Worm (Caenorhabditis elegans) whole organism, early embryonic: ENCODE measurements around the gene dpy-7.

Source experiments
- B0310.2 ChIP-seq: sonication (generic microtip); optimal IDR thresholded peaks from 2 replicates; lab custom pipeline; 2016; ENCODE audit warnings: mild to moderate bottlenecking, missing genetic modification characterization, missing compliant biosample characterization
- F13C5.2 ChIP-seq: sonication (generic microtip); optimal IDR thresholded peaks from 2 replicates; lab custom pipeline; 2017; ENCODE audit warnings: mild to moderate bottlenecking, missing genetic modification characterization, inconsistent platforms, missing compliant biosample characterization
- aly-1 ChIP-seq: sonication (generic microtip); optimal IDR thresholded peaks from 2 replicates; lab custom pipeline; 2016; ENCODE audit warnings: missing genetic modification characterization, missing compliant biosample characterization
- ama-1 ChIP-seq: fragments of 150-350 bp; optimal IDR thresholded peaks from 2 replicates; lab custom pipeline; 2014
- ceh-13 ChIP-seq: fragments of 200-800 bp; sonication (Bioruptor generic); optimal IDR thresholded peaks from 2 replicates; lab custom pipeline; 2018; ENCODE audit warnings: mild to moderate bottlenecking, missing genetic modification characterization, missing compliant biosample characterization
- ceh-36 ChIP-seq: sonication (generic microtip); optimal IDR thresholded peaks from 2 replicates; lab custom pipeline; 2016; ENCODE audit warnings: missing genetic modification characterization, inconsistent platforms, missing compliant biosample characterization
- ets-7 ChIP-seq: sonication (generic microtip); optimal IDR thresholded peaks from 2 replicates; lab custom pipeline; 2016; ENCODE audit warnings: missing genotype, missing genetic modification characterization, missing compliant biosample characterization
- flt-1 ChIP-seq: fragments of 200-800 bp; sonication (Bioruptor generic); IDR thresholded peaks from 2 replicates; pipeline ENCODE4 v1.3.6; 2022; ENCODE audit warnings: missing genetic modification characterization, missing compliant biosample characterization
- hmbx-1 ChIP-seq: sonication (generic microtip); optimal IDR thresholded peaks from 2 replicates; lab custom pipeline; 2016; ENCODE audit warnings: mild to moderate bottlenecking, missing genetic modification characterization, missing compliant biosample characterization
- hmg-4 ChIP-seq: fragments of 200-800 bp; sonication (Bioruptor generic); optimal IDR thresholded peaks from 2 replicates; lab custom pipeline; 2018; ENCODE audit warnings: mild to moderate bottlenecking, missing genetic modification characterization, missing compliant biosample characterization
- hnd-1 ChIP-seq: sonication (generic microtip); optimal IDR thresholded peaks from 2 replicates; lab custom pipeline; 2016; ENCODE audit warnings: missing genetic modification characterization, missing compliant biosample characterization
- pes-1 ChIP-seq: fragments of 200-800 bp; sonication (Bioruptor generic); IDR thresholded peaks from 2 replicates; pipeline ENCODE4 v1.3.6; 2022; ENCODE audit warnings: missing genetic modification reagents, missing genetic modification characterization, missing compliant biosample characterization
- scrt-1 ChIP-seq: fragments of 200-800 bp; sonication (Bioruptor generic); IDR thresholded peaks from 2 replicates; pipeline ENCODE4 v1.3.6; 2022; ENCODE audit warnings: missing genetic modification characterization, missing compliant biosample characterization
- sea-1 ChIP-seq: fragments of 200-800 bp; sonication (Bioruptor generic); conservative IDR thresholded peaks from 2 replicates; pipeline ENCODE4 v1.3.6; 2022; ENCODE audit warnings: missing genetic modification characterization, missing compliant biosample characterization
- tbx-11 ChIP-seq: fragments of 200-800 bp; sonication (Bioruptor generic); IDR thresholded peaks from 2 replicates; pipeline ENCODE4 v1.3.6; 2022; ENCODE audit warnings: missing genetic modification characterization, missing compliant biosample characterization
- tbx-37 ChIP-seq: fragments of 200-800 bp; sonication (Bioruptor generic); conservative IDR thresholded peaks from 2 replicates; pipeline ENCODE4 v1.3.6; 2022; ENCODE audit warnings: missing genetic modification reagents, missing genetic modification characterization, missing compliant biosample characterization
- tra-4 ChIP-seq: sonication (generic microtip); optimal IDR thresholded peaks from 2 replicates; lab custom pipeline; 2017; ENCODE audit warnings: missing genetic modification characterization, missing compliant biosample characterization

dpy-7 gene

ce11 chrX:7548158-7548557 is 10.6 kb upstream of the dpy-7 start, which contains the start of gene F46C8.1:
Gene F46C8.1, plus strand, starts transcription at chrX:7548458.
- TF ChIP-seq ets-7 (tag; lab: Kevin White, UChicago), result no peak
- TF ChIP-seq aly-1 (tag; lab: Kevin White, UChicago), result no peak
- no peak for TF ChIP-seq tra-4 (tag; lab: Kevin White, UChicago)
- TF ChIP-seq ceh-13 (GFP tag; lab: Kevin White, UChicago), result no peak
- TF ChIP-seq hmbx-1, result no peak

ce11 chrX:7547696-7548095 is 10.1 kb upstream of the dpy-7 start:
- no peak for TF ChIP-seq tbx-37 (GFP tag; lab: Robert Waterston, UW)
- no peak for TF ChIP-seq scrt-1 (GFP tag; lab: Robert Waterston, UW)
- TF ChIP-seq flt-1 (GFP tag; lab: Robert Waterston, UW), result no peak
- no peak for TF ChIP-seq pes-1 (GFP tag; lab: Robert Waterston, UW)
- no peak for TF ChIP-seq ceh-13 (GFP tag; lab: Kevin White, UChicago)
- TF ChIP-seq hnd-1, result no peak
- TF ChIP-seq tbx-11 (GFP tag; lab: Robert Waterston, UW), result no peak
- TF ChIP-seq aly-1 (tag; lab: Kevin White, UChicago), result no peak
- TF ChIP-seq hmbx-1, result no peak
- no peak for TF ChIP-seq hmg-4 (GFP tag; lab: Kevin White, UChicago)
- no peak for TF ChIP-seq F13C5.2 (tag; lab: Kevin White, UChicago)
- TF ChIP-seq ceh-36 (tag; lab: Kevin White, UChicago), result no peak
- TF ChIP-seq tra-4 (tag; lab: Kevin White, UChicago), result no peak
- no peak for TF ChIP-seq B0310.2 (tag; lab: Kevin White, UChicago)
- TF ChIP-seq ama-1 (lab: Kevin White, UChicago), result no peak
- TF ChIP-seq ets-7 (tag; lab: Kevin White, UChicago), result no peak
- TF ChIP-seq sea-1, result no peak

- no peak for TF ChIP-seq hmbx-1
- no peak for TF ChIP-seq pes-1 (GFP tag; lab: Robert Waterston, UW)
- TF ChIP-seq hmg-4 (GFP tag; lab: Kevin White, UChicago), result no peak
- TF ChIP-seq F13C5.2 (tag; lab: Kevin White, UChicago), result no peak
- TF ChIP-seq sea-1, result no peak
- TF ChIP-seq hnd-1, result no peak
- no peak for TF ChIP-seq ama-1 (lab: Kevin White, UChicago)
- TF ChIP-seq tbx-37 (GFP tag; lab: Robert Waterston, UW), result no peak
- no peak for TF ChIP-seq ets-7 (tag; lab: Kevin White, UChicago)
- no peak for TF ChIP-seq tbx-11 (GFP tag; lab: Robert Waterston, UW)
- TF ChIP-seq ceh-13 (GFP tag; lab: Kevin White, UChicago), result no peak
- TF ChIP-seq flt-1 (GFP tag; lab: Robert Waterston, UW), result no peak
- no peak for TF ChIP-seq ceh-36 (tag; lab: Kevin White, UChicago)
- no peak for TF ChIP-seq tra-4 (tag; lab: Kevin White, UChicago)
- TF ChIP-seq aly-1 (tag; lab: Kevin White, UChicago), result no peak
- no peak for TF ChIP-seq B0310.2 (tag; lab: Kevin White, UChicago)
Observed at ce11 chrX:7546509-7546908, 8.9 kb upstream of the dpy-7 start, which contains the start of gene col-174. Gene col-174, plus strand, starts transcription at chrX:7546809.

DNA sequence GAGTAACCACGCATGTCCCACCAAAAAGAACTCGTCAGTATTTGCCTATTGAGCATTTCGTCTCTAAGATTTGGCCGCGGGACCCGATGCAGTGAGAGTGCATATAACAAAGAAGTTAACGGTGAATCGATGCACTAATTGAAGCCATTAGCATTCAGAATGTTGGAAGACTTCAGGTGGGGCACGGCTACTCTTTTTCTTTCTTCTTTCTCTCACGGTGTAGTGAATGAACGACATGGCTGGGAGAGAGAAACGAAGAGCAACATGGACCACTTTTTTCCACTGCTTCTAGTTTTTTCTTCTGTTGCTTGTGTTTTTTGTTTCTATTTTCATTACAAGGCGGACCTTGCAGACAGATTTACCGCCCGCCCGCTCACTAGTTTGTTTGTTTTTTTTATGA is 3.5 kb upstream of the dpy-7 start:
- TF ChIP-seq hmg-4 (GFP tag; lab: Kevin White, UChicago), result no peak

DNA sequence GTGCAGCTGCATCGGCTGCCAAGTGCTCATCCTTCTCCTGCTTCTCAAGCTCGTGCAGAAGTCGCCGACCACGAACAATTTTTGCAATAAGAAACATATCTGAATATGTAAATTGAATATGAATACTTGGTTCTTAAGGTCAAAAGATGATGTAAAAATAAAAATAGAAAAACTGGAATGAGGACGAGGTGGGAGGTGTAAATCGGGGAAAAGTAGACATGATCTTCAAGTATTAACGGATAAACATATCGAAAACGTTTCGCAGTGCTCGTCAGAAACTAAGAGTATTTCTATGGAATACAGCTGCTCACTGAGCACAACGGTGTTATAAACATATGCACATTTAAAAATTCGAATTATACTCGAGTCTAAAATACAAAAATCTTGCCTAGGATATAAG is 2.4 kb upstream of the dpy-7 start, which contains the start of gene glb-16:
TSS of gene glb-16 (minus strand) at position 101 of the 400 bp plus-strand sequence.
- TF ChIP-seq tbx-11 (GFP tag; lab: Robert Waterston, UW), result no peak
- no peak for TF ChIP-seq sea-1
- TF ChIP-seq hmbx-1, result no peak
- TF ChIP-seq ets-7 (tag; lab: Kevin White, UChicago), result no peak
- TF ChIP-seq tbx-37 (GFP tag; lab: Robert Waterston, UW), result no peak
- no peak for TF ChIP-seq F13C5.2 (tag; lab: Kevin White, UChicago)
- no peak for TF ChIP-seq hmg-4 (GFP tag; lab: Kevin White, UChicago)
- TF ChIP-seq tra-4 (tag; lab: Kevin White, UChicago), result no peak
- TF ChIP-seq ama-1 (lab: Kevin White, UChicago), result no peak
- TF ChIP-seq ceh-36 (tag; lab: Kevin White, UChicago), result no peak
- TF ChIP-seq hnd-1, result no peak
- TF ChIP-seq B0310.2 (tag; lab: Kevin White, UChicago), result no peak
- no peak for TF ChIP-seq scrt-1 (GFP tag; lab: Robert Waterston, UW)
- no peak for TF ChIP-seq flt-1 (GFP tag; lab: Robert Waterston, UW)
- no peak for TF ChIP-seq pes-1 (GFP tag; lab: Robert Waterston, UW)
- no peak for TF ChIP-seq ceh-13 (GFP tag; lab: Kevin White, UChicago)
- TF ChIP-seq aly-1 (tag; lab: Kevin White, UChicago), result no peak

- no peak for TF ChIP-seq F13C5.2 (tag; lab: Kevin White, UChicago)
- TF ChIP-seq hmg-4 (GFP tag; lab: Kevin White, UChicago), result no peak
- TF ChIP-seq flt-1 (GFP tag; lab: Robert Waterston, UW), result no peak
- TF ChIP-seq pes-1 (GFP tag; lab: Robert Waterston, UW), result no peak
- no peak for TF ChIP-seq ama-1 (lab: Kevin White, UChicago)
- TF ChIP-seq sea-1, result no peak
- TF ChIP-seq ceh-36 (tag; lab: Kevin White, UChicago), result no peak
- TF ChIP-seq hnd-1, result no peak
- no peak for TF ChIP-seq tbx-37 (GFP tag; lab: Robert Waterston, UW)
- no peak for TF ChIP-seq B0310.2 (tag; lab: Kevin White, UChicago)
- no peak for TF ChIP-seq tbx-11 (GFP tag; lab: Robert Waterston, UW)
- no peak for TF ChIP-seq aly-1 (tag; lab: Kevin White, UChicago)
- no peak for TF ChIP-seq tra-4 (tag; lab: Kevin White, UChicago)
- TF ChIP-seq scrt-1 (GFP tag; lab: Robert Waterston, UW), result no peak
- TF ChIP-seq ceh-13 (GFP tag; lab: Kevin White, UChicago), result no peak
- no peak for TF ChIP-seq ets-7 (tag; lab: Kevin White, UChicago)
- TF ChIP-seq hmbx-1, result no peak
Observed at ce11 chrX:7536869-7537268, 723 bp downstream of the dpy-7 start.

- TF ChIP-seq ets-7 (tag; lab: Kevin White, UChicago), result no peak
- no peak for TF ChIP-seq hmbx-1
Observed at ce11 chrX:7534454-7534853, 3.1 kb downstream of the dpy-7 start.
